Worm (Caenorhabditis elegans): Measurements from ENCODE around the gene srd-41.

DNA sequence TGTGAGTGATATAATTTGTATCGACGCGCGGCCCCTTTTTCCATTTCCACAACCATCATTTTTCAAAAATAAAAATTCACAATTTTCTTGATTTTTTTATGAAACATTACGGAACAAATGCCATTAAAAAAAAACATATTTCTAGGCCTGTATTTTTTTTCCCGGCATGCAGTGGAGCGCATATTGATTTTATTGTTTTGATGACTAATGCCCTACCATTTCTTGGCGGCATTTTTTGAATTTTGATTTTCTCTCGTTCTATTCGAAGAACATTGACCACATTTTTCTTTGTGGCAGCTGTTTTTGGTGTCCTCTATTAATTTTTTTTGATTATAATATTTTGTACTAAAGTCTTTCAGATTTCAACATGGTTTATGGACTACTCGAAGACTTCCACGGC is 28.2 kb upstream of the srd-41 start, which contains the start of gene W06D11.3:
- TF ChIP-seq ama-1 (optimal IDR thresholded peaks at IDR 0.05) (no peak), B0310.2 (tag; optimal IDR thresholded peaks at IDR 0.05) (no peak), ceh-36 (tag; optimal IDR thresholded peaks at IDR 0.05) (no peak), sea-1 (GFP tag; conservative IDR thresholded peaks at IDR 0.05) (no peak), tbx-11 (GFP tag; IDR thresholded peaks at IDR 0.05) (no peak), ets-7 (tag; optimal IDR thresholded peaks at IDR 0.05) (no peak), flt-1 (GFP tag; IDR thresholded peaks at IDR 0.05) (no peak), tra-4 (tag; optimal IDR thresholded peaks at IDR 0.05) (no peak)
